Worm (Caenorhabditis elegans): ENCODE data around the gene cest-3.

cest-3 gene

ce11 chrX:12216943-12217342 is 24.5 kb upstream of the cest-3 start, which contains the start of gene C23H4.8:
Gene C23H4.8, plus strand, starts transcription at chrX:12217243.
- TF ChIP-seq elt-2 (tag; optimal IDR thresholded peaks at IDR 0.05) (no peak), ceh-82 (tag; optimal IDR thresholded peaks at IDR 0.05) (no peak), nhr-43 (tag; optimal IDR thresholded peaks at IDR 0.05; ENCODE audit: poor library complexity, severe bottlenecking) (no peak), nhr-237 (tag; optimal IDR thresholded peaks at IDR 0.05) (no peak), ama-1 (optimal IDR thresholded peaks at IDR 0.05) (no peak), unc-62 (GFP tag; optimal IDR thresholded peaks at IDR 0.05) (no peak), nhr-67 (tag; optimal IDR thresholded peaks at IDR 0.05) (no peak), hmg-11 (tag; optimal IDR thresholded peaks at IDR 0.05) (no peak), mml-1 (tag; optimal IDR thresholded peaks at IDR 0.05) (no peak), fkh-2 (tag; optimal IDR thresholded peaks at IDR 0.05) (no peak), egl-27 (tag; optimal IDR thresholded peaks at IDR 0.05) (no peak), lsy-12 (tag; optimal IDR thresholded peaks at IDR 0.05) (no peak), nhr-77 (tag; optimal IDR thresholded peaks at IDR 0.05) (no peak), daf-12 (tag; optimal IDR thresholded peaks at IDR 0.05) (no peak), unc-39 (tag; optimal IDR thresholded peaks at IDR 0.05) (no peak), nhr-76 (tag; optimal IDR thresholded peaks at IDR 0.05) (no peak), ceh-16 (tag; optimal IDR thresholded peaks at IDR 0.05) (no peak), jun-1 (tag; optimal IDR thresholded peaks at IDR 0.05) (no peak)

DNA sequence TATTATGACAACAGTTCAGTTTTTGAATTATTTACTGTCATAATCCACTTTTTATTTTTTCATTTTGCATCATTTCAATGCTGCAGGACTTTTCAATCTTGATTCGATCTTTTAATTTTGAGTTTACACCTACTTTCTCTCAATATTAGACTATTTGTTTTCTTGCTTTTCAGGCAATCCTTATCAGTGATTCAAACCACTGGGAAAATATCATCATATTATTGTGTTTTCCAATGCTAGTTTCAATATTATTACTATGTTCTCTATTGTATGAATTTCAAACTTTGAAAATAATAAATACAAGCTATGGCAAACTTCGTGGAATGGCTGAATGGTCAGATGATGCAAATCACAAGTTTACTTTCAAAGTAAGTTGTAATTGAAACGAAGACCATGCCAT is 22.0 kb upstream of the cest-3 start, which contains the start of gene cest-8:
TSS of gene cest-8 (plus strand) at position 184 of the 400 bp plus-strand sequence.
- TF ChIP-seq pha-4 (tag; optimal IDR thresholded peaks at IDR 0.05) (peak; percentile 4), ceh-9 (tag; optimal IDR thresholded peaks at IDR 0.05) (no peak), skn-1 (tag; optimal IDR thresholded peaks at IDR 0.05) (peak; percentile 53), elt-3 (tag; optimal IDR thresholded peaks at IDR 0.05) (no peak), mdl-1 (tag; optimal IDR thresholded peaks at IDR 0.05) (no peak), mml-1 (tag; optimal IDR thresholded peaks at IDR 0.05) (no peak), fkh-10 (GFP tag; optimal IDR thresholded peaks at IDR 0.05) (no peak), aly-2 (tag; optimal IDR thresholded peaks at IDR 0.05) (no peak), ztf-4 (tag; optimal IDR thresholded peaks at IDR 0.05) (no peak)

- no peak for TF ChIP-seq nhr-43 (tag; optimal IDR thresholded peaks at IDR 0.05; ENCODE audit: poor library complexity, severe bottlenecking)
- no peak for TF ChIP-seq lsy-12 (tag; optimal IDR thresholded peaks at IDR 0.05)
- no peak for TF ChIP-seq zag-1 (tag; optimal IDR thresholded peaks at IDR 0.05)
- TF ChIP-seq ceh-82 (tag; optimal IDR thresholded peaks at IDR 0.05): no peak
- TF ChIP-seq pha-4 (tag; optimal IDR thresholded peaks at IDR 0.05): no peak
- no peak for TF ChIP-seq ama-1 (optimal IDR thresholded peaks at IDR 0.05)
- TF ChIP-seq elt-1 (tag; optimal IDR thresholded peaks at IDR 0.05): no peak
- TF ChIP-seq jun-1 (tag; optimal IDR thresholded peaks at IDR 0.05): no peak
- no peak for TF ChIP-seq ztf-11 (tag; optimal IDR thresholded peaks at IDR 0.05)
- no peak for TF ChIP-seq fos-1 (tag; optimal IDR thresholded peaks at IDR 0.05)
- TF ChIP-seq nhr-23 (tag; optimal IDR thresholded peaks at IDR 0.05): no peak
- no peak for TF ChIP-seq mml-1 (tag; optimal IDR thresholded peaks at IDR 0.05)
Observed at ce11 chrX:12221817-12222216, 19.6 kb upstream of the cest-3 start, which contains the start of gene cest-9.2. Gene cest-9.2, plus strand, starts transcription at chrX:12222117.

DNA sequence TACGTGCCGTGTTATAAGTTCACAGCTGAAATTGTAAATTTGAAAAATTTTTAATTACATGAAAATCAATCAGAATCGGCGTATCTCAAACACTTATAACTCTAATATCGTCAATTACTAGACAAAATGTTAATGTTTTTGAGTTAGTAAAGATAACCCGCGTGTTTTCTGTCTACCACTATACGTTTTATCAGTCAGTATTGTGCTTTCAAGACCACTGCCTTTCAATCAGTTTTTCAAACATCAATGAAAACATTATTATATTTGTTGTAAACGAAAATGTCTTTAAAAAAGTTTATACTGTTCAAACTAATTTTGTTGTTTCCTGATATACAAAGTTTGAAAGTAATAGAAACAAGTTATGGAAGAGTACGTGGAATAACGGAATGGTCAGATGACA is 18.7 kb upstream of the cest-3 start:
- TF ChIP-seq pqm-1 (tag; optimal IDR thresholded peaks at IDR 0.05) (peak; percentile 19), elt-2 (tag; optimal IDR thresholded peaks at IDR 0.05) (peak; percentile 55), hmg-11 (tag; optimal IDR thresholded peaks at IDR 0.05) (no peak), pha-4 (tag; optimal IDR thresholded peaks at IDR 0.05) (peak; percentile 29)

- no peak for TF ChIP-seq mml-1 (tag; optimal IDR thresholded peaks at IDR 0.05)
- no peak for TF ChIP-seq nfya-1 (tag; optimal IDR thresholded peaks at IDR 0.05; ENCODE audit: insufficient read depth)
- no peak for TF ChIP-seq fos-1 (tag; optimal IDR thresholded peaks at IDR 0.05)
- TF ChIP-seq elt-2 (tag; optimal IDR thresholded peaks at IDR 0.05): peak; percentile 57
- no peak for TF ChIP-seq egl-27 (tag; optimal IDR thresholded peaks at IDR 0.05)
- no peak for TF ChIP-seq lsy-12 (tag; optimal IDR thresholded peaks at IDR 0.05)
- no peak for TF ChIP-seq unc-39 (tag; optimal IDR thresholded peaks at IDR 0.05)
- TF ChIP-seq aly-2 (tag; optimal IDR thresholded peaks at IDR 0.05): no peak
- no peak for TF ChIP-seq egl-5 (tag; optimal IDR thresholded peaks at IDR 0.05)
- TF ChIP-seq ama-1 (optimal IDR thresholded peaks at IDR 0.05): no peak
- TF ChIP-seq pha-4 (tag; optimal IDR thresholded peaks at IDR 0.05): peak; percentile 81
- TF ChIP-seq unc-62 (GFP tag; optimal IDR thresholded peaks at IDR 0.05): no peak
- TF ChIP-seq elt-3 (tag; optimal IDR thresholded peaks at IDR 0.05): no peak
- TF ChIP-seq lin-39 (tag; optimal IDR thresholded peaks at IDR 0.05): no peak
- TF ChIP-seq ceh-16 (tag; optimal IDR thresholded peaks at IDR 0.05): no peak
- TF ChIP-seq nhr-77 (tag; optimal IDR thresholded peaks at IDR 0.05): no peak
- no peak for TF ChIP-seq snpc-4 (tag; optimal IDR thresholded peaks at IDR 0.05)
- no peak for TF ChIP-seq R02D3.7 (tag; optimal IDR thresholded peaks at IDR 0.05)
Observed at ce11 chrX:12225970-12226369, 15.5 kb upstream of the cest-3 start, which contains the start of gene cest-9.1. Gene cest-9.1, plus strand, starts transcription at chrX:12226182.
